Fruit fly (Drosophila melanogaster) whole organism: ENCODE data around the gene CG12316.

Source experiments
- CG8478 ChIP-seq: fragments of >200 bp; optimal IDR thresholded peaks from 2 replicates; lab custom pipeline; 2018; ENCODE audit warnings: inconsistent platforms
- Dll ChIP-seq: fragments of >200 bp; optimal IDR thresholded peaks from 2 replicates; lab custom pipeline; 2017
- EcR ChIP-seq, 2 experiments: fragments of >200 bp; optimal IDR thresholded peaks; 2 replicates each; lab custom pipeline; 2017; ENCODE audit warnings: missing biosample characterization in 2 of 2, missing genetic modification characterization in 2 of 2, missing genetic modification reagents in 2 of 2
- pan ChIP-seq: fragments of >200 bp; optimal IDR thresholded peaks from 2 replicates; lab custom pipeline; 2017
- psq ChIP-seq: fragments of >200 bp; optimal IDR thresholded peaks from 2 replicates; lab custom pipeline; 2017

dm6 chr3L:15162988-15163387 lies 26.3 kb upstream of the CG12316 start:
- TF ChIP-seq CG8478 (lab: Kevin White, UChicago) (no peak), pan (lab: Kevin White, UChicago) (no peak), Dll (lab: Kevin White, UChicago) (no peak), psq (lab: Kevin White, UChicago) (no peak), EcR (GFP tag; optimal IDR thresholded peaks at IDR 0.05; lab: Kevin White, UChicago) (no peak)
